Worm (Caenorhabditis elegans) whole organism, young adult: Measurements from ENCODE around the gene Y53C12A.7.

ENCODE experiments used
- F23B12.7 ChIP-seq: sonication (generic microtip); optimal IDR thresholded peaks from 2 replicates; lab custom pipeline; 2017; ENCODE audit warnings: missing genetic modification characterization, mild to moderate bottlenecking, missing compliant biosample characterization, antibody characterized with exemption, moderate library complexity; ENCODE audit not compliant: insufficient read depth
- K12H6.12 ChIP-seq: fragments of 200-800 bp; sonication (Bioruptor generic); optimal IDR thresholded peaks from 2 replicates; lab custom pipeline; 2018; ENCODE audit warnings: mild to moderate bottlenecking, missing genetic modification characterization, missing compliant biosample characterization
- ama-1 ChIP-seq, 3 experiments: fragments of 150-350 bp in 1 of 3; sonication (generic microtip) in 2 of 3; optimal IDR thresholded peaks; 2 replicates each; lab custom pipeline; 2014 to 2018; ENCODE audit warnings: missing biosample characterization in 2 of 3, missing genetic modification characterization in 2 of 3, missing genetic modification reagents in 2 of 3
- ccch-3 ChIP-seq: fragments of 200-800 bp; sonication (Bioruptor generic); optimal IDR thresholded peaks from 2 replicates; lab custom pipeline; 2018; ENCODE audit warnings: mild to moderate bottlenecking, missing genetic modification characterization, missing compliant biosample characterization
- dpl-1 ChIP-seq: fragments of 150-350 bp; optimal IDR thresholded peaks from 2 replicates; lab custom pipeline; 2014; ENCODE audit warnings: missing biosample characterization, missing genetic modification reagents, missing genetic modification characterization
- egl-44 ChIP-seq: fragments of 200-800 bp; sonication (Bioruptor generic); IDR thresholded peaks from 2 replicates; pipeline ENCODE4 v1.3.6; 2022; ENCODE audit warnings: missing genetic modification reagents, missing genetic modification characterization, missing compliant biosample characterization
- pha-4 ChIP-seq: fragments of 150-350 bp; sonication (generic microtip); optimal IDR thresholded peaks from 2 replicates; lab custom pipeline; 2014; ENCODE audit warnings: missing biosample characterization, missing genetic modification reagents, missing genetic modification characterization
- tbx-9 ChIP-seq: sonication (generic microtip); optimal IDR thresholded peaks from 2 replicates; lab custom pipeline; 2016; ENCODE audit warnings: borderline replicate concordance, missing genetic modification characterization, inconsistent platforms, missing compliant biosample characterization
- tlf-1 ChIP-seq: fragments of 200-800 bp; sonication (Bioruptor generic); optimal IDR thresholded peaks from 2 replicates; lab custom pipeline; 2018; ENCODE audit warnings: mild to moderate bottlenecking, missing genetic modification characterization, missing compliant biosample characterization
- unc-130 ChIP-seq: sonication (generic microtip); optimal IDR thresholded peaks from 2 replicates; lab custom pipeline; 2016; ENCODE audit warnings: missing genetic modification reagents, missing genetic modification characterization, missing compliant biosample characterization

DNA sequence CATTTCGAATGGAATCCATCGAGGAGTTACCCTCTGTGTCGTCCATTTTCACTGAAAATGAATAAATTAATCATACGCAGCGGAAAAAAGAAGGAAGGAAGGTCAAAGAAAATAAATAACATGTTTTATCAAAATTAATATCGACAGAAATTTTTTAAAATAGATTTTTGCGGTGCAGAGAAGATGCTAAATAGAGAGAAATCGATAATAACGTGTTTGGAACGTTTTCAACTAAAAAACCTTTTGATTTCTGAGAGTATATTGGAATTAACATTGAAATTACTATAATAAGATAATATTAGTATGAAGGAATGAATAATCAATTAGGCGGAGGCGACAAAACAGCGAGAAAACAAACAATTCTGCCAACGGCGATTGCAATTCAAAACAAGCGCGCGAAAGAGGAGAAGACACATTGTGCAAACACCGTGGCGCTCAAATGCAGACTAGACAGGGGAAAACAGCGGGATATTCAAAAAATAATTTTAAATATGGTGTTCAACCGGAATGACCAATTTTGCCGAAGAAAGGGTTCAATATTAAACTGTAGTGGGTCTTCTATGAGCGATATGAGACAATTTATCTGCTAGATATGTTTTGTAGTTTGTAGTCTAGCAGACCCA lies 16.2 kb downstream of the Y53C12A.7 start, which contains the start of gene wee-1.3:
- TF ChIP-seq dpl-1 (GFP tag; lab: Kevin White, UChicago) (peak; percentile 93), tbx-9 (no peak), pha-4 (tag; lab: Kevin White, UChicago) (no peak), F23B12.7 (tag; lab: Kevin White, UChicago) (peak; percentile 26), ama-1 (optimal IDR thresholded peaks at IDR 0.05; lab: Kevin White, UChicago) (no peak), ama-1 (GFP tag; optimal IDR thresholded peaks at IDR 0.05; lab: Kevin White, UChicago) (no peak), K12H6.12 (tag; lab: Kevin White, UChicago) (peak; percentile 17), tlf-1 (GFP tag; lab: Kevin White, UChicago) (no peak), ccch-3 (GFP tag; lab: Kevin White, UChicago) (no peak), unc-130 (GFP tag; lab: Kevin White, UChicago) (peak; percentile 48), egl-44 (GFP tag; lab: Robert Waterston, UW) (no peak)
